Fruit fly (Drosophila melanogaster) whole organism, embryonic: ENCODE results near the gene Zasp66.

Experiments
- Asciz ChIP-seq: fragments of 200-800 bp; sonication (Bioruptor generic); optimal IDR thresholded peaks from 2 replicates; lab custom pipeline; 2017; ENCODE audit warnings: missing biosample characterization, mild to moderate bottlenecking, missing genetic modification characterization, missing genetic modification reagents
- Atf6 ChIP-seq: fragments of 200-800 bp; sonication (Bioruptor generic); IDR thresholded peaks from 2 replicates; pipeline ENCODE4 v1.3.6; 2022; ENCODE audit warnings: missing biosample characterization, missing genetic modification characterization
- Blimp-1 ChIP-seq: fragments of 200-800 bp; sonication (Bioruptor generic); optimal IDR thresholded peaks from 3 replicates; lab custom pipeline; 2018; ENCODE audit warnings: missing biosample characterization, missing genetic modification characterization, mild to moderate bottlenecking, moderate library complexity, missing genetic modification reagents
- CG1024 ChIP-seq: fragments of 200-800 bp; sonication (Bioruptor generic); IDR thresholded peaks from 2 replicates; pipeline ENCODE4 v1.3.6; 2022; ENCODE audit warnings: missing biosample characterization, missing genetic modification characterization
- CG10431 ChIP-seq: fragments of 200-800 bp; sonication (Bioruptor generic); optimal IDR thresholded peaks from 3 replicates; lab custom pipeline; 2018; ENCODE audit warnings: missing biosample characterization, mild to moderate bottlenecking, missing genetic modification characterization
- CG10462 ChIP-seq: fragments of 200-800 bp; sonication (Bioruptor generic); optimal IDR thresholded peaks from 2 replicates; lab custom pipeline; 2016; ENCODE audit warnings: missing biosample characterization, missing genetic modification characterization
- CG11504 ChIP-seq: fragments of 200-800 bp; sonication (Bioruptor generic); optimal IDR thresholded peaks from 3 replicates; lab custom pipeline; 2019; ENCODE audit warnings: missing biosample characterization, mild to moderate bottlenecking, missing genetic modification characterization, moderate library complexity
- CG12744 ChIP-seq: fragments of 200-800 bp; sonication (Bioruptor generic); optimal IDR thresholded peaks from 2 replicates; lab custom pipeline; 2016; ENCODE audit warnings: missing biosample characterization, missing genetic modification characterization
- CG14965 ChIP-seq: fragments of 200-800 bp; sonication (Bioruptor generic); optimal IDR thresholded peaks from 2 replicates; lab custom pipeline; 2016; ENCODE audit warnings: missing biosample characterization, missing genetic modification characterization, borderline replicate concordance
- CG15073 ChIP-seq: fragments of 200-800 bp; sonication (Bioruptor generic); optimal IDR thresholded peaks from 2 replicates; lab custom pipeline; 2016; ENCODE audit warnings: missing biosample characterization, missing genetic modification characterization
- CG15514 ChIP-seq: fragments of 200-800 bp; sonication (Bioruptor generic); optimal IDR thresholded peaks from 3 replicates; lab custom pipeline; 2017; ENCODE audit warnings: missing biosample characterization, missing genetic modification characterization, mild to moderate bottlenecking, moderate library complexity, missing genetic modification reagents
- CG16813 ChIP-seq: fragments of 200-800 bp; sonication (Bioruptor generic); IDR thresholded peaks from 3 replicates; pipeline ENCODE4 v1.3.6; 2022; ENCODE audit warnings: missing biosample characterization, missing genetic modification characterization; ENCODE audit not compliant: partially characterized antibody
- CG2712 ChIP-seq: fragments of 200-800 bp; optimal IDR thresholded peaks from 3 replicates; lab custom pipeline; 2019; ENCODE audit warnings: missing biosample characterization, mild to moderate bottlenecking, missing genetic modification characterization, moderate library complexity
- CG32772 ChIP-seq: fragments of 200-800 bp; sonication (Bioruptor generic); IDR thresholded peaks from 2 replicates; pipeline ENCODE4 v1.3.6; 2022; ENCODE audit warnings: missing biosample characterization, missing genetic modification characterization
- CG3281 ChIP-seq: fragments of 200-800 bp; sonication (Bioruptor generic); optimal IDR thresholded peaks from 3 replicates; lab custom pipeline; 2017; ENCODE audit warnings: missing biosample characterization, mild to moderate bottlenecking, missing genetic modification characterization
- CG33213 ChIP-seq: fragments of 200-800 bp; sonication (Bioruptor generic); optimal IDR thresholded peaks from 3 replicates; lab custom pipeline; 2016; ENCODE audit warnings: missing biosample characterization, missing genetic modification characterization
- CG3407 ChIP-seq: fragments of 200-800 bp; sonication (Bioruptor generic); optimal IDR thresholded peaks from 2 replicates; lab custom pipeline; 2018; ENCODE audit warnings: missing biosample characterization, mild to moderate bottlenecking, missing genetic modification characterization
- CG4424 ChIP-seq: fragments of 200-800 bp; sonication (Bioruptor generic); optimal IDR thresholded peaks from 3 replicates; lab custom pipeline; 2016; ENCODE audit warnings: missing biosample characterization, missing genetic modification characterization
- CG4730 ChIP-seq: fragments of 200-800 bp; sonication (Bioruptor generic); IDR thresholded peaks from 2 replicates; pipeline ENCODE4 v1.3.6; 2022; ENCODE audit warnings: missing biosample characterization, missing genetic modification characterization
- CG6654 ChIP-seq: fragments of 200-800 bp; sonication (Bioruptor generic); optimal IDR thresholded peaks from 2 replicates; lab custom pipeline; 2017; ENCODE audit warnings: missing biosample characterization, mild to moderate bottlenecking, missing genetic modification characterization
- CG6854 ChIP-seq: fragments of 200-800 bp; sonication (Bioruptor generic); optimal IDR thresholded peaks from 3 replicates; lab custom pipeline; 2017; ENCODE audit warnings: missing biosample characterization, mild to moderate bottlenecking, missing genetic modification characterization
- CG7786 ChIP-seq: fragments of 200-800 bp; sonication (Bioruptor generic); optimal IDR thresholded peaks from 2 replicates; lab custom pipeline; 2016; ENCODE audit warnings: missing biosample characterization, missing genetic modification characterization
- CG8281 ChIP-seq: fragments of 200-800 bp; sonication (Bioruptor generic); optimal IDR thresholded peaks from 2 replicates; lab custom pipeline; 2018; ENCODE audit warnings: missing biosample characterization, mild to moderate bottlenecking, missing genetic modification characterization, moderate library complexity
- CG8359 ChIP-seq: fragments of 200-800 bp; sonication (Bioruptor generic); optimal IDR thresholded peaks from 2 replicates; lab custom pipeline; 2017; ENCODE audit warnings: missing biosample characterization, mild to moderate bottlenecking, missing genetic modification characterization, borderline replicate concordance
- CG8478 ChIP-seq: fragments of >200 bp; optimal IDR thresholded peaks from 2 replicates; lab custom pipeline; 2018
- CG8765 ChIP-seq: fragments of 200-800 bp; sonication (Bioruptor generic); IDR thresholded peaks from 2 replicates; pipeline ENCODE4 v1.3.6; 2022; ENCODE audit warnings: missing biosample characterization, missing genetic modification characterization
- Dip3 ChIP-seq: fragments of 200-800 bp; sonication (Bioruptor generic); optimal IDR thresholded peaks from 3 replicates; lab custom pipeline; 2016; ENCODE audit warnings: missing biosample characterization, missing genetic modification characterization
- GATAe ChIP-seq: fragments of 200-800 bp; sonication (Bioruptor generic); conservative IDR thresholded peaks from 2 replicates; pipeline ENCODE4 v1.3.6; 2022; ENCODE audit warnings: missing biosample characterization, missing genetic modification characterization
- Gug ChIP-seq: fragments of 200-800 bp; sonication (Bioruptor generic); IDR thresholded peaks from 4 replicates; pipeline ENCODE4 v1.3.6; 2022; ENCODE audit warnings: missing biosample characterization, missing genetic modification characterization
- H2.0 ChIP-seq: fragments of 200-800 bp; sonication (Bioruptor generic); IDR thresholded peaks from 2 replicates; pipeline ENCODE4 v1.3.6; 2022; ENCODE audit warnings: missing biosample characterization, missing genetic modification characterization
- Hmx ChIP-seq: fragments of 200-800 bp; sonication (Bioruptor generic); optimal IDR thresholded peaks from 2 replicates; lab custom pipeline; 2016; ENCODE audit warnings: missing biosample characterization, missing genetic modification characterization
- Nf-YC ChIP-seq: fragments of 200-800 bp; optimal IDR thresholded peaks from 3 replicates; lab custom pipeline; 2019; ENCODE audit warnings: missing biosample characterization, mild to moderate bottlenecking, missing genetic modification characterization, moderate library complexity
- Optix ChIP-seq: fragments of 200-800 bp; sonication (Bioruptor generic); IDR thresholded peaks from 3 replicates; pipeline ENCODE4 v1.3.6; 2022; ENCODE audit warnings: missing biosample characterization, missing genetic modification characterization
- Sox100B ChIP-seq: fragments of 200-800 bp; sonication (Bioruptor generic); optimal IDR thresholded peaks from 3 replicates; lab custom pipeline; 2018; ENCODE audit warnings: missing biosample characterization, mild to moderate bottlenecking, missing genetic modification characterization
- ap ChIP-seq: fragments of 200-800 bp; sonication (Bioruptor generic); IDR thresholded peaks from 2 replicates; pipeline ENCODE4 v1.3.6; 2022; ENCODE audit warnings: missing biosample characterization, missing genetic modification characterization
- bowl ChIP-seq: fragments of 200-800 bp; sonication (Bioruptor generic); IDR thresholded peaks from 2 replicates; pipeline ENCODE4 v1.3.6; 2022; ENCODE audit warnings: missing biosample characterization, missing genetic modification characterization
- cg ChIP-seq: fragments of 200-800 bp; sonication (Bioruptor generic); optimal IDR thresholded peaks from 3 replicates; lab custom pipeline; 2019; ENCODE audit warnings: missing biosample characterization, mild to moderate bottlenecking, missing genetic modification characterization, moderate library complexity
- chinmo ChIP-seq: fragments of 200-800 bp; sonication (Bioruptor generic); IDR thresholded peaks from 4 replicates; pipeline ENCODE4 v1.3.6; 2022; ENCODE audit warnings: missing biosample characterization, missing genetic modification characterization; ENCODE audit not compliant: partially characterized antibody
- chm ChIP-seq: fragments of 200-800 bp; sonication (Bioruptor generic); IDR thresholded peaks from 2 replicates; pipeline ENCODE4 v1.3.6; 2022; ENCODE audit warnings: missing biosample characterization, missing genetic modification characterization
- disco-r ChIP-seq: fragments of 200-800 bp; sonication (Bioruptor generic); optimal IDR thresholded peaks from 2 replicates; lab custom pipeline; 2016; ENCODE audit warnings: missing biosample characterization, missing genetic modification characterization
- esg ChIP-seq: fragments of 200-800 bp; sonication (Bioruptor generic); conservative IDR thresholded peaks from 2 replicates; pipeline ENCODE4 v1.3.6; 2022; ENCODE audit warnings: missing biosample characterization, missing genetic modification characterization
- fu2 ChIP-seq: fragments of 200-800 bp; sonication (Bioruptor generic); optimal IDR thresholded peaks from 2 replicates; lab custom pipeline; 2016; ENCODE audit warnings: missing biosample characterization, missing genetic modification characterization
- grn ChIP-seq: fragments of 200-800 bp; sonication (Bioruptor generic); optimal IDR thresholded peaks from 3 replicates; lab custom pipeline; 2017; ENCODE audit warnings: missing biosample characterization, missing genetic modification characterization
- jumu ChIP-seq: fragments of 200-800 bp; sonication (Bioruptor generic); optimal IDR thresholded peaks from 3 replicates; lab custom pipeline; 2016; ENCODE audit warnings: missing biosample characterization, missing genetic modification characterization
- knrl ChIP-seq: fragments of 200-800 bp; sonication (Bioruptor generic); IDR thresholded peaks from 3 replicates; pipeline ENCODE4 v1.3.6; 2022; ENCODE audit warnings: missing biosample characterization, missing genetic modification characterization; ENCODE audit not compliant: partially characterized antibody
- mirr ChIP-seq: fragments of 200-800 bp; sonication (Bioruptor generic); optimal IDR thresholded peaks from 3 replicates; lab custom pipeline; 2018; ENCODE audit warnings: missing biosample characterization, mild to moderate bottlenecking, missing genetic modification characterization
- pho ChIP-seq: fragments of 200-800 bp; sonication (Bioruptor generic); optimal IDR thresholded peaks from 2 replicates; lab custom pipeline; 2016; ENCODE audit warnings: missing biosample characterization, missing genetic modification characterization
- ssp ChIP-seq: fragments of 200-800 bp; sonication (Bioruptor generic); IDR thresholded peaks from 2 replicates; pipeline ENCODE4 v1.3.6; 2022; ENCODE audit warnings: missing biosample characterization, missing genetic modification characterization
- tna ChIP-seq: fragments of 200-800 bp; sonication (Bioruptor generic); IDR thresholded peaks from 2 replicates; pipeline ENCODE4 v1.3.6; 2022; ENCODE audit warnings: missing biosample characterization, missing genetic modification characterization; ENCODE audit not compliant: partially characterized antibody
- ttk ChIP-seq: fragments of 200-800 bp; sonication (Bioruptor generic); IDR thresholded peaks from 2 replicates; pipeline ENCODE4 v2.1.2; 2022; ENCODE audit warnings: missing biosample characterization, missing genetic modification characterization
- usp ChIP-seq: fragments of >200 bp; optimal IDR thresholded peaks from 2 replicates; lab custom pipeline; 2017; ENCODE audit warnings: missing biosample characterization, missing genetic modification characterization
- vvl ChIP-seq: fragments of 200-800 bp; sonication (Bioruptor generic); IDR thresholded peaks from 2 replicates; pipeline ENCODE4 v1.3.6; 2022; ENCODE audit warnings: missing biosample characterization, missing genetic modification characterization

Gene Zasp66

DNA sequence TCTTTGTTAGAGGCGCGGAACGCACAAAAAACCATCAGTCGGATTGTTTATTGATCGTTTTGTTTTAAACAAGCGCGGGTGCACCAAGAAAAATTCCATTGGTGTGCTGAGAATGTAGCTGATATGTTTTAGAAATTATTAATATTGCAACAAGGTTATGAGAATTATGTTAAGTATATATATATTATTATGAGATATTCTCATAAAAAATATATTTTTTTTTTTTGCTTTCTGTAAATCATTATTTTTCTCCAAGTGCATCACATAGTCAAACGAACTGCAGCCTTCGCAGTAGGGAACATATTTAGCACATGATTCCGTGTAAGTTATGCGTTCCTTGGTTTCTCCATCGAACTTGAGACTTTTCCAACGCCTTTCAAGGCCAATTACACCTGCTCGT is 4.8 kb downstream of the Zasp66 start (continued):
- TF ChIP-seq pho (GFP tag; lab: Kevin White, UChicago): no peak
- TF ChIP-seq Optix: no peak
- TF ChIP-seq bowl (GFP tag; lab: Robert Waterston, UW): no peak
- TF ChIP-seq CG14965: no peak
- TF ChIP-seq CG10462 (GFP tag; lab: Kevin White, UChicago): no peak
- no peak for TF ChIP-seq chinmo (GFP tag; lab: Robert Waterston, UW)
- no peak for TF ChIP-seq CG6854 (GFP tag; lab: Kevin White, UChicago)
- no peak for TF ChIP-seq CG10431
- no peak for TF ChIP-seq cg (GFP tag; lab: Kevin White, UChicago)
- TF ChIP-seq vvl (GFP tag; lab: Robert Waterston, UW): peak; percentile 85
- no peak for TF ChIP-seq disco-r (GFP tag; lab: Kevin White, UChicago)
- no peak for TF ChIP-seq CG8478 (lab: Kevin White, UChicago)
- TF ChIP-seq CG2712 (tag; lab: Kevin White, UChicago): peak; percentile 90
- no peak; the same call in 1 of the 2 replicates for TF ChIP-seq esg (GFP tag; lab: Robert Waterston, UW)
- 0 out of 4 replicates have a peak, but pooled peaks have one; percentile 34 for TF ChIP-seq Gug (GFP tag; lab: Robert Waterston, UW)
- peak; percentile 71 for TF ChIP-seq Nf-YC (tag; lab: Kevin White, UChicago)
- no peak for TF ChIP-seq CG15073 (GFP tag; lab: Kevin White, UChicago)
- TF ChIP-seq CG6654 (GFP tag; lab: Kevin White, UChicago): no peak
- TF ChIP-seq CG11504 (tag; lab: Kevin White, UChicago): peak; percentile 82
- 0 out of 2 replicates have a peak, but pooled peaks have one; percentile 21 for TF ChIP-seq GATAe
- no peak for TF ChIP-seq CG12744 (GFP tag; lab: Kevin White, UChicago)
- no peak for TF ChIP-seq chm (GFP tag; lab: Robert Waterston, UW)
- TF ChIP-seq Blimp-1 (GFP tag; lab: Kevin White, UChicago): peak; percentile 81
- peak; percentile 50 for TF ChIP-seq ap (GFP tag; lab: Robert Waterston, UW)
- peak; percentile 71 for TF ChIP-seq ssp
- no peak for TF ChIP-seq Hmx (GFP tag; lab: Kevin White, UChicago)
- TF ChIP-seq CG16813 (GFP tag; lab: Robert Waterston, UW): no peak
- no peak for TF ChIP-seq Dip3
- no peak for TF ChIP-seq CG7786 (GFP tag; lab: Kevin White, UChicago)
- no peak for TF ChIP-seq tna (GFP tag; lab: Robert Waterston, UW)
- peak; percentile 64; the same call in 1 of the 2 replicates for TF ChIP-seq ttk (GFP tag; lab: Robert Waterston, UW)
- peak; percentile 71 for TF ChIP-seq Sox100B (GFP tag; lab: Kevin White, UChicago)
- TF ChIP-seq jumu: no peak
- TF ChIP-seq CG8359: peak; percentile 11
- TF ChIP-seq CG3407 (GFP tag; lab: Kevin White, UChicago): peak; percentile 11
- TF ChIP-seq CG32772: peak; percentile 76
- peak; percentile 55 for TF ChIP-seq CG3281 (GFP tag; lab: Kevin White, UChicago)
- peak; percentile 36 for TF ChIP-seq CG8281 (tag; lab: Kevin White, UChicago)
- TF ChIP-seq CG33213 (GFP tag; lab: Kevin White, UChicago): no peak
- peak; percentile 78 for TF ChIP-seq CG4730
- TF ChIP-seq mirr (GFP tag; lab: Kevin White, UChicago): no peak
- peak; percentile 40; the same call in 1 of the 2 replicates for TF ChIP-seq Atf6 (GFP tag; lab: Robert Waterston, UW)
- TF ChIP-seq CG8765 (GFP tag; lab: Robert Waterston, UW): no peak
- TF ChIP-seq grn (GFP tag; lab: Kevin White, UChicago): no peak
- TF ChIP-seq H2.0 (GFP tag; lab: Robert Waterston, UW): peak; percentile 52; the same call in 1 of the 2 replicates
- TF ChIP-seq fu2 (GFP tag; lab: Kevin White, UChicago): no peak
- TF ChIP-seq CG1024: peak; percentile 59; the same call in 1 of the 2 replicates
- peak; percentile 61 for TF ChIP-seq CG4424
- peak; percentile 12 for TF ChIP-seq CG15514 (GFP tag; lab: Kevin White, UChicago)
- peak; percentile 49 for TF ChIP-seq Asciz
- TF ChIP-seq usp (GFP tag; lab: Kevin White, UChicago): no peak
- TF ChIP-seq knrl (GFP tag; lab: Robert Waterston, UW): no peak
